Fruit fly (Drosophila melanogaster): ENCODE results near the gene CG34377.

Gene CG34377

dm6 chr3R:22357942-22358341, 34.0 kb upstream of the CG34377 start (continued):
- no peak for TF ChIP-seq Dek (tag; optimal IDR thresholded peaks at IDR 0.05)
- no peak for TF ChIP-seq slbo (GFP tag; IDR thresholded peaks at IDR 0.05)
- no peak for TF ChIP-seq CG6254 (GFP tag; optimal IDR thresholded peaks at IDR 0.05)
- TF ChIP-seq CG17361 (GFP tag; IDR thresholded peaks at IDR 0.05) = no peak
- TF ChIP-seq CG13287 (GFP tag; IDR thresholded peaks at IDR 0.05; ENCODE audit: partially characterized antibody) = no peak
- peak; percentile 7 for TF ChIP-seq CG30403 (GFP tag; optimal IDR thresholded peaks at IDR 0.05)
- TF ChIP-seq D19A (tag; optimal IDR thresholded peaks at IDR 0.05) = no peak
- TF ChIP-seq CG3281 (GFP tag; optimal IDR thresholded peaks at IDR 0.05) = peak; percentile 13
- no peak for TF ChIP-seq Scr (GFP tag; IDR thresholded peaks at IDR 0.05; ENCODE audit: partially characterized antibody)
- TF ChIP-seq Meics (GFP tag; optimal IDR thresholded peaks at IDR 0.05) = peak; percentile 17
- TF ChIP-seq Xrp1 (GFP tag; IDR thresholded peaks at IDR 0.05) = 0 out of 2 replicates have a peak, but pooled peaks have one; percentile 35
- no peak for TF ChIP-seq CG13894 (tag; optimal IDR thresholded peaks at IDR 0.05)
- 0 out of 3 replicates have a peak, but pooled peaks have one; percentile 5 for TF ChIP-seq row (GFP tag; IDR thresholded peaks at IDR 0.05)
- no peak for TF ChIP-seq TFAM (GFP tag; optimal IDR thresholded peaks at IDR 0.05)
- no peak for TF ChIP-seq ham (GFP tag; IDR thresholded peaks at IDR 0.05)
- no peak for TF ChIP-seq CG15479 (GFP tag; optimal IDR thresholded peaks at IDR 0.05)
- no peak for TF ChIP-seq vnd (GFP tag; IDR thresholded peaks at IDR 0.05; ENCODE audit: partially characterized antibody)
- TF ChIP-seq oc (tag; optimal IDR thresholded peaks at IDR 0.05) = no peak
- peak; percentile 21 for TF ChIP-seq CG18599 (GFP tag; optimal IDR thresholded peaks at IDR 0.05)
- TF ChIP-seq CG12299 (tag; optimal IDR thresholded peaks at IDR 0.05) = no peak
- no peak for TF ChIP-seq zen2 (GFP tag; IDR thresholded peaks at IDR 0.05; ENCODE audit: partially characterized antibody)
- no peak for TF ChIP-seq CG9437 (GFP tag; optimal IDR thresholded peaks at IDR 0.05)
- TF ChIP-seq NFAT (GFP tag; IDR thresholded peaks at IDR 0.05) = no peak
- TF ChIP-seq CG8388 (GFP tag; optimal IDR thresholded peaks at IDR 0.05) = no peak
- TF ChIP-seq fu2 (GFP tag; optimal IDR thresholded peaks at IDR 0.05) = no peak
- TF ChIP-seq CG11695 (GFP tag; IDR thresholded peaks at IDR 0.05) = no peak
- TF ChIP-seq E2f2 (GFP tag; IDR thresholded peaks at IDR 0.05) = no peak
- TF ChIP-seq CG12071 (GFP tag; optimal IDR thresholded peaks at IDR 0.05) = no peak
- TF ChIP-seq CG9797 (GFP tag; optimal IDR thresholded peaks at IDR 0.05) = no peak
- no peak for TF ChIP-seq Dad (GFP tag; optimal IDR thresholded peaks at IDR 0.05)
- TF ChIP-seq Fer2 (tag; optimal IDR thresholded peaks at IDR 0.05) = no peak
- no peak for TF ChIP-seq CG7963 (GFP tag; IDR thresholded peaks at IDR 0.05; ENCODE audit: partially characterized antibody)
- no peak for TF ChIP-seq psq (GFP tag; optimal IDR thresholded peaks at IDR 0.05)
- TF ChIP-seq cad (GFP tag; optimal IDR thresholded peaks at IDR 0.05) = no peak
- peak; percentile 4 for TF ChIP-seq CG9727 (GFP tag; optimal IDR thresholded peaks at IDR 0.05)
- no peak for TF ChIP-seq gt (GFP tag; IDR thresholded peaks at IDR 0.05)
- no peak for TF ChIP-seq CkIIα-i1 (GFP tag; IDR thresholded peaks at IDR 0.05)
- TF ChIP-seq lilli (GFP tag; optimal IDR thresholded peaks at IDR 0.05) = peak; percentile 19
- TF ChIP-seq Ptx1 (GFP tag; IDR thresholded peaks at IDR 0.05) = 0 out of 2 replicates have a peak, but pooled peaks have one; percentile 7
- no peak for TF ChIP-seq C15 (GFP tag; IDR thresholded peaks at IDR 0.05)
